Fruit fly (Drosophila melanogaster) whole organism, embryonic: Measurements from ENCODE around the gene amos.

ENCODE experiments used
- Blimp-1 ChIP-seq: fragments of 200-800 bp; sonication (Bioruptor generic); optimal IDR thresholded peaks from 3 replicates; lab custom pipeline; 2018; ENCODE audit warnings: missing biosample characterization, missing genetic modification characterization, mild to moderate bottlenecking, moderate library complexity, missing genetic modification reagents
- BtbVII ChIP-seq: fragments of 200-800 bp; sonication (Bioruptor generic); optimal IDR thresholded peaks from 3 replicates; lab custom pipeline; 2017; ENCODE audit warnings: missing biosample characterization, mild to moderate bottlenecking, missing genetic modification characterization
- CG10274 ChIP-seq: fragments of 200-800 bp; sonication (Bioruptor generic); optimal IDR thresholded peaks from 3 replicates; lab custom pipeline; 2017; ENCODE audit warnings: missing biosample characterization, mild to moderate bottlenecking, missing genetic modification characterization
- CG15514 ChIP-seq: fragments of 200-800 bp; sonication (Bioruptor generic); optimal IDR thresholded peaks from 3 replicates; lab custom pipeline; 2017; ENCODE audit warnings: missing biosample characterization, missing genetic modification characterization, mild to moderate bottlenecking, moderate library complexity, missing genetic modification reagents
- CG16815 ChIP-seq: fragments of 200-800 bp; sonication (Bioruptor generic); optimal IDR thresholded peaks from 3 replicates; lab custom pipeline; 2017; ENCODE audit warnings: missing biosample characterization, mild to moderate bottlenecking, missing genetic modification characterization
- CG17186 ChIP-seq: fragments of 200-800 bp; sonication (Bioruptor generic); optimal IDR thresholded peaks from 3 replicates; lab custom pipeline; 2017; ENCODE audit warnings: missing biosample characterization, missing genetic modification reagents, missing genetic modification characterization
- CG2116 ChIP-seq: fragments of 200-800 bp; sonication (Bioruptor generic); optimal IDR thresholded peaks from 3 replicates; lab custom pipeline; 2018; ENCODE audit warnings: missing biosample characterization, mild to moderate bottlenecking, missing genetic modification characterization
- CG2889 ChIP-seq: fragments of 200-800 bp; sonication (Bioruptor generic); IDR thresholded peaks from 3 replicates; pipeline ENCODE4 v1.3.6; 2022; ENCODE audit warnings: missing biosample characterization, missing genetic modification characterization
- CG31441 ChIP-seq: fragments of 200-800 bp; sonication (Bioruptor generic); IDR thresholded peaks from 2 replicates; pipeline ENCODE4 v1.3.6; 2022; ENCODE audit warnings: missing biosample characterization, missing genetic modification characterization
- CG4424 ChIP-seq: fragments of 200-800 bp; sonication (Bioruptor generic); optimal IDR thresholded peaks from 3 replicates; lab custom pipeline; 2016; ENCODE audit warnings: missing biosample characterization, missing genetic modification characterization
- CG6254 ChIP-seq: fragments of 200-800 bp; sonication (Bioruptor generic); optimal IDR thresholded peaks from 3 replicates; lab custom pipeline; 2017; ENCODE audit warnings: mild to moderate bottlenecking, missing biosample characterization, missing genetic modification reagents, missing genetic modification characterization
- CG6765 ChIP-seq: fragments of 200-800 bp; sonication (Bioruptor generic); optimal IDR thresholded peaks from 3 replicates; lab custom pipeline; 2017; ENCODE audit warnings: missing biosample characterization, mild to moderate bottlenecking, missing genetic modification characterization
- CG6813 ChIP-seq: fragments of 200-800 bp; sonication (Bioruptor generic); optimal IDR thresholded peaks from 2 replicates; lab custom pipeline; 2017; ENCODE audit warnings: missing biosample characterization, missing genetic modification characterization, mild to moderate bottlenecking, moderate library complexity, missing genetic modification reagents
- CG8359 ChIP-seq: fragments of 200-800 bp; sonication (Bioruptor generic); optimal IDR thresholded peaks from 2 replicates; lab custom pipeline; 2017; ENCODE audit warnings: missing biosample characterization, mild to moderate bottlenecking, missing genetic modification characterization, borderline replicate concordance
- CG9727 ChIP-seq: fragments of 200-800 bp; sonication (Bioruptor generic); optimal IDR thresholded peaks from 3 replicates; lab custom pipeline; 2017; ENCODE audit warnings: missing biosample characterization, mild to moderate bottlenecking, missing genetic modification characterization
- CG9797 ChIP-seq: fragments of 200-800 bp; sonication (Bioruptor generic); optimal IDR thresholded peaks from 3 replicates; lab custom pipeline; 2018; ENCODE audit warnings: missing biosample characterization, mild to moderate bottlenecking, missing genetic modification characterization
- CG9932 ChIP-seq: fragments of 200-800 bp; sonication (Bioruptor generic); IDR thresholded peaks from 2 replicates; pipeline ENCODE4 v1.3.6; 2022; ENCODE audit warnings: missing biosample characterization, missing genetic modification characterization
- CkIIα-i1 ChIP-seq: fragments of 200-800 bp; sonication (Bioruptor generic); IDR thresholded peaks from 2 replicates; pipeline ENCODE4 v1.3.6; 2022; ENCODE audit warnings: missing biosample characterization, missing genetic modification characterization
- D19A ChIP-seq: fragments of 200-800 bp; optimal IDR thresholded peaks from 3 replicates; lab custom pipeline; 2019; ENCODE audit warnings: missing biosample characterization, mild to moderate bottlenecking, missing genetic modification characterization, moderate library complexity
- Doc3 ChIP-seq: fragments of 200-800 bp; sonication (Bioruptor generic); IDR thresholded peaks from 3 replicates; pipeline ENCODE4 v1.3.6; 2022; ENCODE audit warnings: missing biosample characterization, missing genetic modification characterization; ENCODE audit not compliant: partially characterized antibody
- Ets97D ChIP-seq: fragments of 200-800 bp; sonication (Bioruptor generic); optimal IDR thresholded peaks from 3 replicates; lab custom pipeline; 2016; ENCODE audit warnings: missing biosample characterization, missing genetic modification characterization
- Gug ChIP-seq: fragments of 200-800 bp; sonication (Bioruptor generic); IDR thresholded peaks from 4 replicates; pipeline ENCODE4 v1.3.6; 2022; ENCODE audit warnings: missing biosample characterization, missing genetic modification characterization
- HLH3B ChIP-seq: fragments of 200-800 bp; sonication (Bioruptor generic); IDR thresholded peaks from 2 replicates; pipeline ENCODE4 v1.3.6; 2022; ENCODE audit warnings: missing biosample characterization, missing genetic modification characterization
- Hand ChIP-seq: fragments of 200-800 bp; sonication (Bioruptor generic); optimal IDR thresholded peaks from 2 replicates; lab custom pipeline; 2017; ENCODE audit warnings: mild to moderate bottlenecking, missing biosample characterization, missing genetic modification reagents, missing genetic modification characterization
- MTF-1 ChIP-seq: fragments of 200-800 bp; sonication (Bioruptor generic); optimal IDR thresholded peaks from 2 replicates; lab custom pipeline; 2018; ENCODE audit warnings: missing biosample characterization, mild to moderate bottlenecking, missing genetic modification characterization, borderline replicate concordance
- Myb ChIP-seq: fragments of 200-800 bp; sonication (Bioruptor generic); optimal IDR thresholded peaks from 2 replicates; lab custom pipeline; 2016; ENCODE audit warnings: missing biosample characterization, missing genetic modification characterization
- Ptx1 ChIP-seq: fragments of 200-800 bp; sonication (Bioruptor generic); IDR thresholded peaks from 2 replicates; pipeline ENCODE4 v1.3.6; 2022; ENCODE audit warnings: missing biosample characterization, missing genetic modification characterization
- Rx ChIP-seq: fragments of 200-800 bp; sonication (Bioruptor generic); IDR thresholded peaks from 2 replicates; pipeline ENCODE4 v1.3.6; 2022; ENCODE audit warnings: missing biosample characterization, missing genetic modification characterization
- Scr ChIP-seq: fragments of 200-800 bp; sonication (Bioruptor generic); IDR thresholded peaks from 2 replicates; pipeline ENCODE4 v1.3.6; 2022; ENCODE audit warnings: missing biosample characterization, missing genetic modification characterization; ENCODE audit not compliant: partially characterized antibody
- Sry-β ChIP-seq: fragments of 200-800 bp; sonication (Bioruptor generic); optimal IDR thresholded peaks from 2 replicates; lab custom pipeline; 2018; ENCODE audit warnings: missing biosample characterization, mild to moderate bottlenecking, missing genetic modification characterization, moderate library complexity
- Usf ChIP-seq: fragments of 200-800 bp; sonication (Bioruptor generic); optimal IDR thresholded peaks from 2 replicates; lab custom pipeline; 2017; ENCODE audit warnings: missing genotype, missing biosample characterization, missing genetic modification characterization
- bowl ChIP-seq: fragments of 200-800 bp; sonication (Bioruptor generic); IDR thresholded peaks from 2 replicates; pipeline ENCODE4 v1.3.6; 2022; ENCODE audit warnings: missing biosample characterization, missing genetic modification characterization
- bsh ChIP-seq, 2 experiments: fragments of 200-800 bp; sonication (Bioruptor generic); optimal IDR thresholded peaks; 2 replicates each; lab custom pipeline; 2017 to 2018; ENCODE audit warnings: mild to moderate bottlenecking in 2 of 2, missing biosample characterization in 2 of 2, missing genetic modification characterization in 2 of 2, moderate library complexity in 1 of 2
- cad ChIP-seq: fragments of >200 bp; optimal IDR thresholded peaks from 2 replicates; lab custom pipeline; 2017; ENCODE audit warnings: missing biosample characterization, missing genetic modification characterization
- chinmo ChIP-seq: fragments of 200-800 bp; sonication (Bioruptor generic); IDR thresholded peaks from 4 replicates; pipeline ENCODE4 v1.3.6; 2022; ENCODE audit warnings: missing biosample characterization, missing genetic modification characterization; ENCODE audit not compliant: partially characterized antibody
- dan ChIP-seq: fragments of 200-800 bp; sonication (Bioruptor generic); IDR thresholded peaks from 2 replicates; pipeline ENCODE4 v1.3.6; 2022; ENCODE audit warnings: missing biosample characterization, missing genetic modification characterization
- dati ChIP-seq: fragments of 200-800 bp; sonication (Bioruptor generic); IDR thresholded peaks from 2 replicates; pipeline ENCODE4 v1.3.6; 2022; ENCODE audit warnings: missing biosample characterization, missing genetic modification characterization
- dmrt99B ChIP-seq: fragments of 200-800 bp; sonication (Bioruptor generic); optimal IDR thresholded peaks from 2 replicates; lab custom pipeline; 2018; ENCODE audit warnings: missing biosample characterization, mild to moderate bottlenecking, missing genetic modification characterization, moderate library complexity
- hth ChIP-seq: fragments of >200 bp; optimal IDR thresholded peaks from 2 replicates; lab custom pipeline; 2017; ENCODE audit warnings: inconsistent platforms
- jing ChIP-seq: fragments of 200-800 bp; sonication (Bioruptor generic); optimal IDR thresholded peaks from 2 replicates; lab custom pipeline; 2018; ENCODE audit warnings: missing biosample characterization, mild to moderate bottlenecking, missing genetic modification characterization
- nau ChIP-seq: fragments of 200-800 bp; sonication (Bioruptor generic); optimal IDR thresholded peaks from 3 replicates; lab custom pipeline; 2017; ENCODE audit warnings: missing biosample characterization, mild to moderate bottlenecking, missing genetic modification characterization, missing genetic modification reagents
- nerfin-2 ChIP-seq: fragments of 200-800 bp; sonication (Bioruptor generic); IDR thresholded peaks from 2 replicates; pipeline ENCODE4 v1.3.6; 2022; ENCODE audit warnings: missing biosample characterization, missing genetic modification characterization; ENCODE audit not compliant: partially characterized antibody
- otp ChIP-seq: fragments of 200-800 bp; sonication (Bioruptor generic); IDR thresholded peaks from 3 replicates; pipeline ENCODE4, ENCODE4 v1.3.6; 2022; ENCODE audit warnings: missing biosample characterization, missing genetic modification characterization
- pita ChIP-seq: fragments of 200-800 bp; sonication (Bioruptor generic); optimal IDR thresholded peaks from 2 replicates; lab custom pipeline; 2017; ENCODE audit warnings: missing biosample characterization, mild to moderate bottlenecking, missing genetic modification characterization
- ro ChIP-seq: fragments of 200-800 bp; sonication (Bioruptor generic); IDR thresholded peaks from 2 replicates; pipeline ENCODE4 v1.3.6; 2022; ENCODE audit warnings: missing biosample characterization, missing genetic modification characterization
- sd ChIP-seq: fragments of 200-800 bp; sonication (Bioruptor generic); optimal IDR thresholded peaks from 3 replicates; lab custom pipeline; 2018; ENCODE audit warnings: missing biosample characterization, mild to moderate bottlenecking, missing genetic modification characterization, moderate library complexity
- sens ChIP-seq: fragments of 200-800 bp; sonication (Bioruptor generic); peaks from one replicate; lab custom pipeline; 2016; ENCODE audit warnings: missing biosample characterization, missing genetic modification characterization
- z ChIP-seq: fragments of 200-800 bp; sonication (Bioruptor generic); IDR thresholded peaks from 3 replicates; pipeline ENCODE4 v1.3.6; 2022; ENCODE audit warnings: missing biosample characterization, missing genetic modification characterization

Gene amos

DNA sequence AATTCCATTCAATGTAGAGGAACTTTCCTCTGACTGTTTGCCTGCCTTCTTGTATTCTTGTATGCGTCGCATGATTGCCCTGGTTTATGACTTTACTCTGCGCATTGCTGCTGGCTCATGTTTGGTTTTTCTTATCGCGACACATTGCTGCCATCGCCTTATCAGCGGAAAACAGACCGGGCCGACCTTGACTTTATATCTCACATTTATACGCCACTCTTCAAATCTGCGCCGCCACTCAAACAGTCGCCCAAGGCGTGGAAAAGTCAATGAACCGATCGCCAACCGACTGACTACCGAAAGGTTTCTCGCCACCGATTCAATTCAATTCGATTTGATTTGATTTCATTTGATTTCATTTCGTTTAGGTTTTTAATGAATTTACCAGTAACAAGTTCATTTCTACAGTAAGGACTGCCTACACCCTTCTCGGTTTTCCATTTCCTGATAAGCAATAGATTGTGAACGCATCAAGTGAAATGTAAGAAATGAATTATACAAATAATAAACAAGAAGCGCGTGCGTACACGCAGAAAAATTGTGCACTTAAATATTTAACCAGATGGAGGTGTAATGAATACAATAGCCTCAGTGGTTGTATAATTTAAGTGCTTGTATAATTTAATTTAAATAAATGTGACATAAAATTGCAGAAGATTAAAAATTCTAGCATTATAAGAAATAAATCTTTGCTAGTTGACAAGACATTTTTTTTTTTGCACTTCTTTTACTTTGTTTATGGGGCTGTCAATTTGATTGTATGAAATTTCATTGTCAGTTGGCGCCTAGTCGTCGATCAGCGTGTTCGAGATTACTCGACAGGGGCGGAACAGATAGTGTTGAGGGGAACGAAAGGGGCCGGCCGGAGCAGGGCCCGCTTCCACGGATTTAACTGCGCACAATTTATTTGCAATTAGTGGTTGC is 30.2 kb downstream of the amos start (continued):
- no peak for TF ChIP-seq CG10274 (GFP tag; lab: Kevin White, UChicago)
- TF ChIP-seq Scr (GFP tag; lab: Robert Waterston, UW) = no peak
- TF ChIP-seq CG2116 (GFP tag; lab: Kevin White, UChicago) = no peak
- no peak for TF ChIP-seq hth (lab: Kevin White, UChicago)
- TF ChIP-seq nau (GFP tag; lab: Kevin White, UChicago) = no peak
- no peak for TF ChIP-seq BtbVII (GFP tag; lab: Kevin White, UChicago)
- no peak for TF ChIP-seq Hand
- peak; percentile 51; the same call in 1 of the 2 replicates for TF ChIP-seq CG9932 (GFP tag; lab: Robert Waterston, UW)
- TF ChIP-seq CG16815 = peak; percentile 23
- TF ChIP-seq cad (GFP tag; lab: Kevin White, UChicago) = no peak
- TF ChIP-seq CG9727 (GFP tag; lab: Kevin White, UChicago) = peak; percentile 52
- no peak for TF ChIP-seq Usf
- TF ChIP-seq Sry-β (GFP tag; lab: Kevin White, UChicago) = no peak
- TF ChIP-seq MTF-1 (GFP tag; lab: Kevin White, UChicago) = no peak
- 0 out of 4 replicates have a peak, but pooled peaks have one; percentile 68 for TF ChIP-seq chinmo (GFP tag; lab: Robert Waterston, UW)
- no peak for TF ChIP-seq dati (GFP tag; lab: Robert Waterston, UW)
- TF ChIP-seq Ets97D (GFP tag; lab: Kevin White, UChicago) = no peak
- TF ChIP-seq dan (GFP tag; lab: Robert Waterston, UW) = no peak
- TF ChIP-seq dmrt99B = peak; percentile 18
- 0 out of 3 replicates have a peak, but pooled peaks have one; percentile 6 for TF ChIP-seq otp
- no peak for TF ChIP-seq CG6254
- no peak for TF ChIP-seq CkIIα-i1 (GFP tag; lab: Robert Waterston, UW)
- no peak for TF ChIP-seq z (GFP tag; lab: Robert Waterston, UW)
- TF ChIP-seq CG2889 = no peak
- TF ChIP-seq CG9797 = no peak
- TF ChIP-seq bsh (GFP tag; optimal IDR thresholded peaks at IDR 0.05; lab: Kevin White, UChicago) = peak in 1 of 2 experiments; percentile 58
- TF ChIP-seq jing (GFP tag; lab: Kevin White, UChicago) = no peak
- no peak for TF ChIP-seq CG6813 (GFP tag; lab: Kevin White, UChicago)
- TF ChIP-seq Myb (GFP tag; lab: Kevin White, UChicago) = no peak
- peak; percentile 40 for TF ChIP-seq Blimp-1 (GFP tag; lab: Kevin White, UChicago)
- TF ChIP-seq D19A = peak; percentile 35
- TF ChIP-seq sd (tag; lab: Kevin White, UChicago) = peak; percentile 85
- TF ChIP-seq CG17186 (GFP tag; lab: Kevin White, UChicago) = no peak
- no peak for TF ChIP-seq pita (GFP tag; lab: Kevin White, UChicago)
- peak; percentile 87 for TF ChIP-seq sens (GFP tag; lab: Kevin White, UChicago)
- TF ChIP-seq ro (GFP tag; lab: Robert Waterston, UW) = no peak
- no peak for TF ChIP-seq nerfin-2 (GFP tag; lab: Robert Waterston, UW)
- peak; percentile 13 for TF ChIP-seq CG4424 (GFP tag; lab: Kevin White, UChicago)
- TF ChIP-seq CG6765 (GFP tag; lab: Kevin White, UChicago) = no peak
- peak; percentile 41; the same call in 1 of the 2 replicates for TF ChIP-seq CG31441
- no peak for TF ChIP-seq Ptx1 (GFP tag; lab: Robert Waterston, UW)
- no peak for TF ChIP-seq Doc3
- no peak for TF ChIP-seq CG8359 (GFP tag; lab: Kevin White, UChicago)
- TF ChIP-seq bowl = no peak
- TF ChIP-seq Rx = no peak
- TF ChIP-seq Gug (GFP tag; lab: Robert Waterston, UW) = peak; percentile 28; the same call in 1 of the 4 replicates
- peak; percentile 14 for TF ChIP-seq CG15514 (GFP tag; lab: Kevin White, UChicago)
- no peak for TF ChIP-seq HLH3B (GFP tag; lab: Robert Waterston, UW)
